Worm (Caenorhabditis elegans): ENCODE results near the gene npr-39.

npr-39 gene

ce11 chrV:10078244-10078643, 11.4 kb downstream of the npr-39 start, which contains the start of gene R04B5.1:
R04B5.1 (minus strand) TSS chrV:10078344.
- TF ChIP-seq B0261.1 (tag; optimal IDR thresholded peaks at IDR 0.05), result no peak
- no peak for TF ChIP-seq somi-1 (GFP tag; optimal IDR thresholded peaks at IDR 0.05)
- TF ChIP-seq lir-1 (GFP tag; conservative IDR thresholded peaks at IDR 0.05), result no peak
- TF ChIP-seq atf-7 (tag; optimal IDR thresholded peaks at IDR 0.05), result no peak
- TF ChIP-seq ceh-40 (GFP tag; IDR thresholded peaks at IDR 0.05), result no peak
- TF ChIP-seq Y67H2A.10 (GFP tag; conservative IDR thresholded peaks at IDR 0.05), result no peak
- no peak for TF ChIP-seq sdz-38 (tag; optimal IDR thresholded peaks at IDR 0.05)
- no peak for TF ChIP-seq sea-2 (GFP tag; IDR thresholded peaks at IDR 0.05)
- no peak for TF ChIP-seq hmg-20 (GFP tag; IDR thresholded peaks at IDR 0.05)
- TF ChIP-seq nhr-27 (tag; optimal IDR thresholded peaks at IDR 0.05), result no peak
- no peak for TF ChIP-seq hmg-1.2 (GFP tag; IDR thresholded peaks at IDR 0.05)
- no peak for TF ChIP-seq snpc-1.1 (tag; optimal IDR thresholded peaks at IDR 0.05; ENCODE audit: insufficient read depth)
- TF ChIP-seq B0019.2 (GFP tag; conservative IDR thresholded peaks at IDR 0.05), result no peak
- TF ChIP-seq madf-6 (GFP tag; IDR thresholded peaks at IDR 0.05), result no peak

ce11 chrV:10080905-10081304, 14.0 kb downstream of the npr-39 start:
- no peak for TF ChIP-seq lag-1 (GFP tag; IDR thresholded peaks at IDR 0.05)
- TF ChIP-seq C06A6.2 (GFP tag; conservative IDR thresholded peaks at IDR 0.05), result no peak
- TF ChIP-seq lsy-27 (tag; optimal IDR thresholded peaks at IDR 0.05; ENCODE audit: borderline replicate concordance, insufficient read depth), result no peak
- TF ChIP-seq madf-10 (tag; optimal IDR thresholded peaks at IDR 0.05), result no peak
- no peak for TF ChIP-seq ceh-79 (tag; optimal IDR thresholded peaks at IDR 0.05)
- no peak for TF ChIP-seq xnd-1 (tag; optimal IDR thresholded peaks at IDR 0.05)
- no peak for TF ChIP-seq nhr-120 (GFP tag; IDR thresholded peaks at IDR 0.05)

- TF ChIP-seq Y67H2A.10 (GFP tag; conservative IDR thresholded peaks at IDR 0.05) (no peak), aptf-2 (GFP tag; conservative IDR thresholded peaks at IDR 0.05) (no peak), C17E4.6 (GFP tag; IDR thresholded peaks at IDR 0.05) (no peak), attf-6 (GFP tag; IDR thresholded peaks at IDR 0.05) (no peak), repo-1 (tag; optimal IDR thresholded peaks at IDR 0.05) (no peak), rpc-1 (optimal IDR thresholded peaks at IDR 0.05) (no peak), rpc-1 (tag; optimal IDR thresholded peaks at IDR 0.05) (no peak), attf-5 (GFP tag; optimal IDR thresholded peaks at IDR 0.05) (no peak), sea-2 (GFP tag; IDR thresholded peaks at IDR 0.05) (no peak), ceh-40 (GFP tag; IDR thresholded peaks at IDR 0.05) (no peak)
These were observed 14.8 kb downstream of the npr-39 start, which contains the start of gene nhr-205 for ce11 chrV:10081636-10082035. nhr-205 (minus strand) TSS chrV:10081776.

ce11 chrV:10083999-10084468, 17.2 kb downstream of the npr-39 start, which contains the start of gene nhr-12:
nhr-12 (minus strand) TSS chrV:10084049.
- TF ChIP-seq mes-4 (tag; optimal IDR thresholded peaks at IDR 0.05), result no peak
- no peak for TF ChIP-seq lin-54 (GFP tag; optimal IDR thresholded peaks at IDR 0.05)
- no peak for TF ChIP-seq tlf-1 (GFP tag; optimal IDR thresholded peaks at IDR 0.05)
- TF ChIP-seq Y53G8AR.9 (GFP tag; conservative IDR thresholded peaks at IDR 0.05), result no peak
- no peak for TF ChIP-seq ceh-40 (GFP tag; IDR thresholded peaks at IDR 0.05)
- TF ChIP-seq mcd-1 (GFP tag; IDR thresholded peaks at IDR 0.05), result no peak
- TF ChIP-seq pbrm-1 (GFP tag; IDR thresholded peaks at IDR 0.05), result no peak
- TF ChIP-seq akir-1 (GFP tag; optimal IDR thresholded peaks at IDR 0.05), result no peak
- TF ChIP-seq ztf-26 (tag; optimal IDR thresholded peaks at IDR 0.05), result no peak
- no peak for TF ChIP-seq C06A6.2 (GFP tag; conservative IDR thresholded peaks at IDR 0.05)
- TF ChIP-seq sptf-2 (GFP tag; optimal IDR thresholded peaks at IDR 0.05), result no peak

Data from whole organism, young adult.